Worm (Caenorhabditis elegans) whole organism, L4 larva: ENCODE results near the gene F46F2.3.

Experiments
- daf-19 ChIP-seq: fragments of 200-800 bp; sonication (Bioruptor generic); conservative IDR thresholded peaks from 2 replicates; pipeline ENCODE4 v1.3.6; 2022; ENCODE audit warnings: missing genetic modification characterization, missing compliant biosample characterization
- mdl-1 ChIP-seq, 2 experiments: fragments of 150-350 bp in 1 of 2; sonication (generic microtip) in 1 of 2; optimal IDR thresholded peaks; 2 replicates each; lab custom pipeline; 2014 to 2017; ENCODE audit warnings: missing biosample characterization in 2 of 2, missing genetic modification characterization in 2 of 2
- zfp-2 ChIP-seq: sonication (generic microtip); optimal IDR thresholded peaks from 2 replicates; lab custom pipeline; 2016; ENCODE audit warnings: mild to moderate bottlenecking, missing genetic modification characterization, missing compliant biosample characterization

- TF ChIP-seq mdl-1 (tag; optimal IDR thresholded peaks at IDR 0.05; lab: Kevin White, UChicago), result no peak
- TF ChIP-seq zfp-2 (tag; lab: Kevin White, UChicago), result no peak
- TF ChIP-seq daf-19 (GFP tag; lab: Robert Waterston, UW), result no peak
Observed at ce11 chrX:15215272-15215671, 44.8 kb downstream of the F46F2.3 start.
